Worm (Caenorhabditis elegans) whole organism, L4/young adult: ENCODE data around the gene ZK1248.15.
"Not testable (repeated sequence)": the region's sequence is repeated elsewhere in the genome, so short reads cannot be mapped to it uniquely, and the experiment has no call there.

Source experiments
- W03F9.2 ChIP-seq: fragments of 150-350 bp; optimal IDR thresholded peaks from 2 replicates; lab custom pipeline; 2014; ENCODE audit warnings: missing biosample characterization, missing genetic modification characterization
- dao-5 ChIP-seq: sonication (generic microtip); optimal IDR thresholded peaks from 2 replicates; lab custom pipeline; 2016; ENCODE audit warnings: missing genotype, missing genetic modification characterization, moderate library complexity, missing compliant biosample characterization
- him-1 ChIP-seq: sonication (generic microtip); optimal IDR thresholded peaks from 2 replicates; lab custom pipeline; 2016; ENCODE audit warnings: missing genotype, missing genetic modification reagents, missing genetic modification characterization, missing compliant biosample characterization

ZK1248.15 gene

DNA sequence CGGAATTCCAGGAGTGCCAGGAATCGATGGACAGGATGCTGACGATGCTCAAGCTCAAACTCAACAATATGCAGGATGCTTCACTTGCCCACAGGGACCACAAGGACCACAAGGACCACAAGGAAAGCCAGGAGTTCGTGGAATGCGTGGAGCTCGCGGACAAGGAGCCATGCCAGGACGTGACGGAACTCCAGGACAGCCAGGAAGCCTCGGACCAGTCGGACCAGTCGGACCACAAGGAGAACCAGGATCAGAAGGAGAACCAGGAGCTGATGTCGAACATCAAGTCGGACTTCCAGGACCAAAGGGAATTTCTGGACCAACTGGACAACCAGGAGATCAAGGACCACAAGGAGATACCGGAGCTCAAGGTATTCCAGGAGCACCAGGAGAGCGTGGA lies 7.0 kb downstream of the ZK1248.15 start:
- TF ChIP-seq him-1 (tag; lab: Kevin White, UChicago): no peak
- no peak for TF ChIP-seq W03F9.2 (tag; lab: Kevin White, UChicago)
- TF ChIP-seq dao-5 (tag; lab: Kevin White, UChicago): no peak

DNA sequence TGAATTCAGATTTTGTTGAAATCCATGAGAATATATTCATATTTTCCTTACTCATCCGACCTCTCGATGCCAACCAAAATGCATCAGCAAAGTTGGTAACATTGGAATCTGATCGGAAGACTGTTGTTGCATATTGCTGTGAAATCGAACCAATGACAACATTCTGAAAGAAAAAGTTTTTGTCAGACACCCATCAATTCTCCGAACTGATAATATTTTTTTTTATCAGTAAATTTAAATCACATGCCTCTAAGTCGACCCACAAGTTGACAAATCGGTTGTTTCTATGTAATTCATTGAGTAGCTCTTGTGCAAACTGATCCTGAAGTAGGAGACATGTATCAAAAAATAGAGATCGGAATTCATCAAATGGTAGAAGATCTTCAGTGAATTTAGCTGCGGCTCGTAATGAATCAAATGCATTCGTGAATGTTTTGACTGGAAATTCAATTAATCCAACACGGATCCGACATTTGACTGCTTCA lies 8.4 kb downstream of the ZK1248.15 start, which contains the start of gene col-74:
TSS of gene col-74 (plus strand) at position 435 of the 485 bp plus-strand sequence.
- TF ChIP-seq W03F9.2 (tag; lab: Kevin White, UChicago) (no peak), dao-5 (tag; lab: Kevin White, UChicago) (no peak), him-1 (tag; lab: Kevin White, UChicago) (no peak)

DNA sequence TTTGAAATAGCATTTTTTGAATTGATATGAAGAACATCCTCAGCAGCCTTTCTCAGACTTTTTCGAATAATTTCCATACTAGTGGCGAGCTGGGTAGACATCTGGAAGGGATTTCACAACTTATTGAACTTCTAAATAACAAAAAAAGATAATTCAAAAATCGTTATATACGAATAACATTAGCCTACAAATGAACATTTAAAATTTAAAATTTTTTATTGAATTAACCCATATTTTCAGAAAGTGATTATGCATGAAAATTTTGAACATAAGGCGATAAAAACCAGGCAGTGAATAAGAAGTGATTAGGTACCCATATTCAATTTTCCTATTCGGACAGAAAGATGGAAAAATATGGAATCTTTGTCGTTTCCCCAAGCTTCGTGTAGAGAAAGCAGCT lies 9.9 kb downstream of the ZK1248.15 start, which contains the start of gene ZK1248.11:
TSS of gene ZK1248.11 (minus strand) at position 101 of the 400 bp plus-strand sequence.
- TF ChIP-seq dao-5 (tag; lab: Kevin White, UChicago) (no peak), him-1 (tag; lab: Kevin White, UChicago) (no peak), W03F9.2 (tag; lab: Kevin White, UChicago) (no peak)

DNA sequence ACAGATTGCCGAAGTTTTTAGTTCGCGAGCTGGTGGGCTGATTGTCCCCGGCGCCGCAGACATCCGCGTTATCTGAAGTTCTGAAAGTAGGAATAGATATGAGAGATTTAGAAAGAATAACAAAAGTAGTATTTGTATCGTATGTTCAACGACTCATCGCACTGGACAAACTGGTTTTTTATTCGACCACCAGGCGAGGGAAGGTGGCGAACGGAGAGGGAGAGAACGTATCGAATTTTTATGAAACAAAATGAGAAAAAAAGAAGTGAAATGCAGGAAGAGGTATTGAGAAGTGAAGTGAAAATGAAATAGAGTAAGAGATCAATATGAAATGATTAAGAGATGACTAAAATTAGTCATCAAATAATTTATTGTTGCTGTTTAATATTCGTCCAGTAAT lies 11.0 kb downstream of the ZK1248.15 start, which contains the start of gene tbc-2:
TSS of gene tbc-2 (minus strand) at position 80 of the 400 bp plus-strand sequence.
- TF ChIP-seq W03F9.2 (tag; lab: Kevin White, UChicago) (no peak), him-1 (tag; lab: Kevin White, UChicago) (no peak), dao-5 (tag; lab: Kevin White, UChicago) (no peak)

DNA sequence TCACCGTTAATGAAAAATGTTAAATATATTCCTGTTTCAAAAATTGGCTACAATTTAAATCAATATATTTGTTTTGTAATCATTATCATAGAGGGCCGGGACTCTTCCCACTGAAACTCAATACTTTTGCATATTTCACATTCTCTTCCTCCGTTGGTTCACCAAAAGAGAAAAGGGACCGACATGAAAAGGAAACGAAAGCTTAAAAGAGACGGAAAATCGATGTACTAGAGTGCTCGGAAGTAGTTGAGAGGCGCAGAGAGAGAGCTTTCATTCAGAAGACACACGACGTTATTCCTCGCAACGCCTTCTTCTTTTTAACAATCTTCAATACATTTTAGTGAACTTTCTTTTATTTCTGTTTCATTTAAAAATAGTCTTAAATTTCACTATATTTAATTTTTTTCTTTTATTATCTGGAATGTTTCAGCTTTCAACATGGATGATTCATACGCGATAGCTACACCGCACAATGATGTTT lies 18.0 kb downstream of the ZK1248.15 start, which contains the start of gene ehs-1:
TSS of gene ehs-1 (plus strand) at position 431 of the 481 bp plus-strand sequence.
- TF ChIP-seq him-1 (tag; lab: Kevin White, UChicago) (no peak), dao-5 (tag; lab: Kevin White, UChicago) (no peak), W03F9.2 (tag; lab: Kevin White, UChicago) (no peak)

DNA sequence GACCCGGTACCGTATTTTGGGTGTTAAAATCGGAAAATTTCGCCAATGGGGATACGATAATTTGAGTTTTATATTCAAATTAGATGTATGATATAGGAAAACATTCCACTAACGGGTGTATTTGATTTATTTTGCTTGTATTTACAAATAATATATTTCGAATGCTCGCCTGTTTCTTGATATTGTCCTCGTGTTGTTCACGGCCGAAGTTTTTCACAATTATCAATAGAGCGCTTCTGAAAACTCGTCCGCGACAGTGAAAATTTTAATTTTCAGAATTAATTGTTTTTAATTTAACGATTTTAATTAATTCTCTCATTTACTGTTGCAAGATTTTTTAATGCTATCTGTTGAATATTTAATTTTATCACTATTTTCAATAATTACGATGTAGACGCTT lies 18.7 kb downstream of the ZK1248.15 start:
- TF ChIP-seq W03F9.2 (tag; lab: Kevin White, UChicago) (peak; percentile 61), dao-5 (tag; lab: Kevin White, UChicago) (no peak)

DNA sequence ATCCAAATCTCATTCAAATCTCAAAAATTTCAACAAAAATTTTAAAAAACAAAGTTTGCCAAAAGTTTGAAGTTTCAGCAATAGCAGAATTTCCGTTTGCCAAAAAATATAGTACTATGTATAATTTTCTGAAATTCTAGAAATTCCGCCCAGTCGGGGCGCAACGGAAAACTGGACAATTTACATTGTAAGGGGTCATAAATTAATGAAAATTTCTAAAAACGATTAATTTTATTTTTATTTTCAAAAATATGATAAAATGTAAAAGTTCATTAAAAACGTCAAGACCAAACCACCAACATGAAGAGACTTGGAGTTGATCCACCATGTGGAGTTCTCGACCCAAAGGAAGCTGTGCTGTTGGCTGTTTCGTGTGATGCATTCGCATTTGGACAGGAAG lies 20.1 kb downstream of the ZK1248.15 start, which contains the start of gene ZK1248.4:
TSS of gene ZK1248.4 (plus strand) at position 301 of the 400 bp plus-strand sequence.
- TF ChIP-seq him-1 (tag; lab: Kevin White, UChicago): no peak
- TF ChIP-seq dao-5 (tag; lab: Kevin White, UChicago): no peak
- TF ChIP-seq W03F9.2 (tag; lab: Kevin White, UChicago): no peak

DNA sequence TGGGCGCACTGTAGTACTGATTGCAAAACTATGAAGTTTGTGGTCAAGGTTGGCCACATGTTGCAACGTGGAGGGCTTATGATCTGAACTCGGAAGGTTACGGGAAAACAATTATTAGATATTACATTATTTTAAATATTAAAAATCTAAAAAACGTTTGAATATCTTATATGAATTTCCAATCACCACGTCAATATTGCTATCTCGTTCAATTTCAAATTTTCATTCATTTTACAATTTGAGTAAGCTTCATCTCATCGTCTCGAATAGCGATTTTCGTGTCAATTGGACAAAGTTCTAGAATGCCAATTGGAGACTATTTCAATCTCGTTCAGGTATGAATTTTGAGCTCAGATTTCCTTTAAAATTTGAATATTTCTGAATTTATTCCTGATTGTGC lies 22.0 kb downstream of the ZK1248.15 start, which contains the start of gene ZK1248.20:
TSS of gene ZK1248.20 (plus strand) at position 301 of the 400 bp plus-strand sequence.
- TF ChIP-seq him-1 (tag; lab: Kevin White, UChicago) (no peak), dao-5 (tag; lab: Kevin White, UChicago) (no peak), W03F9.2 (tag; lab: Kevin White, UChicago) (no peak)

DNA sequence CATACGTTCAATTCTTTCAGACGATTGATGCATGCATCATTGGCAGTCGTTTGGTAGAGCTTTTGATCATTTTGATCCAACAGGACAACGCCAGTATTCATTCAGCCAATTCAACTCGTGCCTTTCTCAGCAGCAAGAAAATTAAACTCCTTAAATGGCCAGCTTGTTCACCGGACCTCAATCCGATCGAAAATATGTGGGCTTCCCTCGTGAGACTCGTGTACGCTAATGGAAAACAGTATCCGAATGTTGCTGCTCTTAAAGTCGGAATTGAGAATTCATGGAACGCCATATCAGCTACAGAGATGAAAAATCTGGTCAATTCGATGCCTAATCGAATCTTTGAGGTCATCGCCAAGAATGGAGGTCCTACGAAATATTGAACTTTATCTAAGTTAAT lies 23.0 kb downstream of the ZK1248.15 start, which contains the start of gene wago-5:
TSS of gene wago-5 (minus strand) at position 101 of the 400 bp plus-strand sequence.
- not testable (repeated sequence) for TF ChIP-seq him-1, dao-5, W03F9.2 (tag; lab: Kevin White, UChicago)

DNA sequence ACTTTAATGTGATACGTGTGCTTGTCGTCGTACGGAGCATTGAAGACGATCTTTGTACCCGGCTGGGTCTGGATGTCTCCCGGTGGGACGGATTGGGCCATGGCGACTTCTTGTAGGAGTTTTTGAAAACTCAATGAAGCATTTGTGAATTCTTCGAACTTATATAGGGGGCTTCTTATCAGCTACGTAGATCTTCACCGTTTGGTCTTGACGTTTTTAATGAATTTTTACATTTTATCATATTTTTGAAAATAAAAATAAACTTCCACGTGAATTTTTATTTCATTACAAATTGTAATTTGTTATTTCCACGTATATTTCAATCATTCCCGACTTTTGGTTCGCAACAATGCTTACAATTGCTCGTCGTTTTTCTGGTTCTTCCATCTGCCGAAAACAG lies 28.1 kb downstream of the ZK1248.15 start, which contains the start of the genes msp-64 and ZK1248.5:
TSS of gene msp-64 (minus strand) at position 101 of the 400 bp plus-strand sequence.
TSS of gene ZK1248.5 (plus strand) at position 285 of the 400 bp plus-strand sequence.
- no peak for TF ChIP-seq W03F9.2 (tag; lab: Kevin White, UChicago)
- TF ChIP-seq him-1 (tag; lab: Kevin White, UChicago): no peak
- no peak for TF ChIP-seq dao-5 (tag; lab: Kevin White, UChicago)

DNA sequence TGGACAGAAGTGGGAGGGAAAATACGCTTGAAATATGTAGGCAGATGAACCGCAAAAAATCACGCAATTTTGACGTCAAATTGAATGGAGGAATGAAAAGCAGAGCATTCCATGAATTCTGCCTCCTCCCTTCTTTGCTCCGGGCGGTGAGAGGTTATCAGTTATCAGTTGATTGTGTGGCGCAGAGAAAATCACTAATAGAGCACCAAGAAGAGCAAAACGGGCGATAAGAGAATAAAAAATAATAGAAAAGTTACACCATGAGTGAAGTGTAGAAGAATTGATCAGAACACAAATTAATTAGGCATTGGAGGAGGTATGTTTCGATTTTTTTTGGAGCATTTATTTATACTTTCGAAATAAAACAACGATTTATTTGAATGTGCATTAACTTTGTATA lies 31.8 kb downstream of the ZK1248.15 start:
- TF ChIP-seq him-1 (tag; lab: Kevin White, UChicago) (no peak), dao-5 (tag; lab: Kevin White, UChicago) (no peak), W03F9.2 (tag; lab: Kevin White, UChicago) (no peak)

DNA sequence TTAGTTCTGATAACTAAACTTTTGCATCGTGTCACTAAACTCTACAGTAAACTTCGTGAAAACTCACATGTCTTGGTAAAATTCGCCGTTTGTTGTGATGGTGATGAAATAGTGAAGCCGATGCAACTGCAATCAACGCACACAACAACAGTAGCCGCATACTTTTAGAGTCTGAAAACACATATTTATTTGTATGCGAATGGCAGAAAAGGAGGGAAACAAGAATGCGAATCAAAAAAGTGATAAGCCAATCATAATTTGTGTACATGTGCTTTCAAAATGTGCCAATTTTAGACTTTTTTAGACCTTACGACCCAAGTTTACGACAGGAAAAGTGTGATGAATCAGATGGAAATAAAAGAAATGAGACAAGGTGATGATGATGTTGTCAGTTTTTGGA lies 33.0 kb downstream of the ZK1248.15 start, which contains the start of gene K05F1.10:
TSS of gene K05F1.10 (minus strand) at position 171 of the 400 bp plus-strand sequence.
- TF ChIP-seq dao-5 (tag; lab: Kevin White, UChicago): no peak
- TF ChIP-seq him-1 (tag; lab: Kevin White, UChicago): no peak
- TF ChIP-seq W03F9.2 (tag; lab: Kevin White, UChicago): no peak

DNA sequence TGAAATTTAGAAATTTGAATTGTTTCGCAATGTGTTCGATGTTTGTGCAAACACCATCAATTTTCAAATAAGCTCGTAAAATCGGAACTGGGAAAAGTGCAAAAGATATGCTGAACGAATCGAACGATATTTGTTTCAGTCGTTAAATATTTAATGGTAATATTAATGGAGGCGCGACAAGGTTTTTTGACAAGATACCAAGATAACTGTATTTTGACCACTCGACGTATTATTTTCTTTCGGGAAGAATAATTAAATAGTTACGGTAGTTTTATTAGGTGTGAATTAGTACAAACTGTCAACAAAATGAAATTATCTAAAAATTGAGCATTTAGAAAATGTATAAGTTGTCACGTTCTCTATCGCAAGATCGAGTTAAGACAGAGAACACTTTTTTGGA lies 34.1 kb downstream of the ZK1248.15 start:
- TF ChIP-seq W03F9.2 (tag; lab: Kevin White, UChicago): no peak
- no peak for TF ChIP-seq dao-5 (tag; lab: Kevin White, UChicago)
- no peak for TF ChIP-seq him-1 (tag; lab: Kevin White, UChicago)
